Worm (Caenorhabditis elegans) whole organism, L2 larva: ENCODE data around the gene rgl-1.

Experiments used
- F13H6.1 ChIP-seq: sonication (generic microtip); optimal IDR thresholded peaks from 2 replicates; lab custom pipeline; 2016; ENCODE audit warnings: missing genetic modification characterization, missing compliant biosample characterization
- Y55F3AM.14 ChIP-seq: fragments of 200-800 bp; sonication (Bioruptor generic); optimal IDR thresholded peaks from 2 replicates; lab custom pipeline; 2018; ENCODE audit warnings: mild to moderate bottlenecking, missing genetic modification characterization, missing compliant biosample characterization
- ZK546.5 ChIP-seq: sonication (generic microtip); optimal IDR thresholded peaks from 2 replicates; lab custom pipeline; 2017; ENCODE audit warnings: missing biosample characterization, missing genetic modification characterization
- aly-2 ChIP-seq: fragments of 150-350 bp; optimal IDR thresholded peaks from 2 replicates; lab custom pipeline; 2014; ENCODE audit warnings: missing biosample characterization, missing genetic modification characterization
- crh-2 ChIP-seq: sonication (generic microtip); optimal IDR thresholded peaks from 2 replicates; lab custom pipeline; 2017; ENCODE audit warnings: missing biosample characterization, missing genetic modification characterization
- egl-27 ChIP-seq: sonication (generic microtip); optimal IDR thresholded peaks from 3 replicates; lab custom pipeline; 2017; ENCODE audit warnings: missing biosample characterization, missing genetic modification reagents, missing genetic modification characterization
- elt-3 ChIP-seq: sonication (generic microtip); optimal IDR thresholded peaks from 2 replicates; lab custom pipeline; 2017; ENCODE audit warnings: missing biosample characterization, missing genetic modification characterization
- fos-1 ChIP-seq: fragments of 150-350 bp; optimal IDR thresholded peaks from 2 replicates; lab custom pipeline; 2014; ENCODE audit warnings: missing biosample characterization, missing genetic modification characterization
- gmeb-1 ChIP-seq: fragments of 150-350 bp; optimal IDR thresholded peaks from 2 replicates; lab custom pipeline; 2014; ENCODE audit warnings: missing biosample characterization, missing genetic modification characterization
- lin-11 ChIP-seq: fragments of 150-350 bp; sonication (generic microtip); optimal IDR thresholded peaks from 2 replicates; lab custom pipeline; 2014; ENCODE audit warnings: missing biosample characterization, missing genetic modification characterization, inconsistent platforms, mixed read lengths
- lin-39 ChIP-seq: fragments of 150-350 bp; optimal IDR thresholded peaks from 2 replicates; lab custom pipeline; 2014; ENCODE audit warnings: missing biosample characterization, missing genetic modification reagents, missing genetic modification characterization
- mab-5 ChIP-seq: fragments of 150-350 bp; optimal IDR thresholded peaks from 2 replicates; lab custom pipeline; 2014; ENCODE audit warnings: missing biosample characterization, missing genetic modification characterization
- mdl-1 ChIP-seq, 2 experiments: fragments of 150-350 bp in 1 of 2; sonication (generic microtip) in 1 of 2; optimal IDR thresholded peaks; 2 replicates each; lab custom pipeline; 2017; ENCODE audit warnings: missing biosample characterization in 2 of 2, missing genetic modification characterization in 2 of 2
- nhr-10 ChIP-seq: sonication (generic microtip); optimal IDR thresholded peaks from 2 replicates; lab custom pipeline; 2017; ENCODE audit warnings: missing biosample characterization, missing genetic modification characterization
- nhr-11 ChIP-seq: fragments of 150-350 bp; optimal IDR thresholded peaks from 2 replicates; lab custom pipeline; 2014; ENCODE audit warnings: missing biosample characterization, missing genetic modification characterization
- nhr-129 ChIP-seq: fragments of 150-350 bp; optimal IDR thresholded peaks from 2 replicates; lab custom pipeline; 2014; ENCODE audit warnings: missing biosample characterization, missing genetic modification characterization
- nhr-23 ChIP-seq: fragments of 150-350 bp; optimal IDR thresholded peaks from 2 replicates; lab custom pipeline; 2014; ENCODE audit warnings: missing biosample characterization, missing genetic modification reagents, missing genetic modification characterization
- nhr-237 ChIP-seq: fragments of 150-350 bp; optimal IDR thresholded peaks from 2 replicates; lab custom pipeline; 2014; ENCODE audit warnings: missing biosample characterization, missing genetic modification characterization
- nhr-25 ChIP-seq: fragments of 150-350 bp; sonication (generic microtip); optimal IDR thresholded peaks from 3 replicates; lab custom pipeline; 2014; ENCODE audit warnings: missing biosample characterization, missing genetic modification characterization
- nhr-6 ChIP-seq: fragments of 150-350 bp; optimal IDR thresholded peaks from 2 replicates; lab custom pipeline; 2014; ENCODE audit warnings: missing biosample characterization, missing genetic modification characterization
- skn-1 ChIP-seq: sonication (generic microtip); optimal IDR thresholded peaks from 2 replicates; lab custom pipeline; 2017; ENCODE audit warnings: missing biosample characterization, missing genetic modification characterization
- sma-3 ChIP-seq: sonication (generic microtip); optimal IDR thresholded peaks from 2 replicates; lab custom pipeline; 2016; ENCODE audit warnings: missing genetic modification reagents, missing genetic modification characterization, missing compliant biosample characterization
- sma-9 ChIP-seq, 2 experiments: fragments of 150-350 bp in 1 of 2; sonication (generic microtip) in 1 of 2; optimal IDR thresholded peaks; 2 replicates each; lab custom pipeline; 2014 to 2016; ENCODE audit warnings: missing genetic modification characterization in 2 of 2, mild to moderate bottlenecking in 1 of 2, missing biosample characterization in 1 of 2, missing compliant biosample characterization in 1 of 2, missing genetic modification reagents in 1 of 2, moderate library complexity in 1 of 2
- snpc-4 ChIP-seq: fragments of 150-350 bp; optimal IDR thresholded peaks from 2 replicates; lab custom pipeline; 2014; ENCODE audit warnings: missing biosample characterization, missing genetic modification characterization
- unc-55 ChIP-seq: fragments of 150-350 bp; sonication (generic microtip); optimal IDR thresholded peaks from 3 replicates; lab custom pipeline; 2014; ENCODE audit warnings: missing biosample characterization, missing genetic modification reagents, missing genetic modification characterization
- ztf-11 ChIP-seq: sonication (generic microtip); optimal IDR thresholded peaks from 2 replicates; lab custom pipeline; 2017; ENCODE audit warnings: missing biosample characterization, missing genetic modification characterization

The rgl-1 gene

ce11 chrX:3245812-3246211, 25.6 kb upstream of the rgl-1 start, which contains the start of gene F40F4.7 (continued):
- no peak for TF ChIP-seq nhr-6 (tag; lab: Kevin White, UChicago)
- peak; percentile 41 to 49 for TF ChIP-seq mdl-1 (tag; optimal IDR thresholded peaks at IDR 0.05; lab: Kevin White, UChicago)

DNA sequence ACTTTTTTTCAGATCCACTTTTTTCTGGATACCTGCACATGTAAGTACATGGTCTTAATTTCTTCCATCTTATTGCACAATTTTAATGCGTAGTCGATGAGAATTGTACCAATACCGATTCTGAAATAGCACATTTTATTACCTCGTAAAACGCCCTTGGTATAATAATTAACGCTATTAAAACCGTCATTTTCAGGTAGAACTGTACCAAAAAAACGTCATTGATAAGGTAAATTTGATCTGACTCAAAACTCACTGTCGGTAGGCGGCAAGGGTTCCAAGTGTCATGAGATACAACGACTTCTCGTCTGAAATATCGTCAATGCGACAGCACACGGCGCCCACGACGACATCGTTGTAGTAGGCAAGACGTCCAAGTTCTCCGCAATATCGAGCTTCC, 24.2 kb upstream of the rgl-1 start:
- TF ChIP-seq crh-2 (tag; lab: Kevin White, UChicago), result no peak
- peak; percentile 25 for TF ChIP-seq fos-1

ce11 chrX:3243614-3244013, 23.4 kb upstream of the rgl-1 start, which contains the start of gene irg-7:
TSS of gene irg-7 (minus strand) at chrX:3243636.
- TF ChIP-seq sma-3 (GFP tag; lab: Kevin White, UChicago) (no peak), lin-11 (no peak), sma-9 (GFP tag; optimal IDR thresholded peaks at IDR 0.05; lab: Kevin White, UChicago) (peak; percentile 14), sma-9 (tag; optimal IDR thresholded peaks at IDR 0.05; lab: Kevin White, UChicago) (no peak), mdl-1 (tag; optimal IDR thresholded peaks at IDR 0.05; lab: Kevin White, UChicago) (no peak), nhr-129 (no peak), gmeb-1 (tag; lab: Kevin White, UChicago) (no peak), crh-2 (tag; lab: Kevin White, UChicago) (peak; percentile 59), nhr-6 (tag; lab: Kevin White, UChicago) (no peak), nhr-25 (tag; lab: Kevin White, UChicago) (no peak), lin-39 (tag; lab: Kevin White, UChicago) (no peak), egl-27 (tag; lab: Kevin White, UChicago) (no peak), fos-1 (peak; percentile 57)

ce11 chrX:3235358-3235816, 15.2 kb upstream of the rgl-1 start, which contains the start of gene F28B4.3:
TSS of gene F28B4.3 (minus strand) at chrX:3235408.
- TF ChIP-seq crh-2 (tag; lab: Kevin White, UChicago) (peak; percentile 85), ztf-11 (tag; lab: Kevin White, UChicago) (no peak), sma-9 (GFP tag; optimal IDR thresholded peaks at IDR 0.05; lab: Kevin White, UChicago) (peak; percentile 72), sma-9 (tag; optimal IDR thresholded peaks at IDR 0.05; lab: Kevin White, UChicago) (no peak), fos-1 (peak; percentile 95)
- TF ChIP-seq, all 48 proteins: peak for 3

DNA sequence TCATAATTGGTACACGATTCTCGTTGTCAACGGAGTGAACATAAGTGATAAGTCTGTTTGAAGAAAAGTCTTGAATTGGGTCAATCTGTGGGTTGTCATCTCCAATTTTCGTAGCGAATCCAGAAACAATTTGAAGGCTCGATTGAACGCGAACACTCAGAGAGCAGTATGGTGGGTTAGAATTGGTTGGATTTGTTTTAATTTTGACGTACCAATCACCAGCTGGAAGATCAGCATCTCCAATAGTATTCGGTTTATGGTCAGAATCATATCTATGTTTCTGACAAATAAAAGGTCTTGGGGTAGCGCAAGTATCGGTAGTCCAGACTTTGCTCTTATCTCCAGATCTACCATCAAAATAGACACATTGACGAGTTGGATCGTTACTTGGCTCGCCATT, 10.4 kb upstream of the rgl-1 start:
- TF ChIP-seq nhr-10 (tag; lab: Kevin White, UChicago) (no peak), nhr-23 (tag; lab: Kevin White, UChicago) (no peak), unc-55 (GFP tag; lab: Kevin White, UChicago) (no peak), sma-9 (GFP tag; optimal IDR thresholded peaks at IDR 0.05; lab: Kevin White, UChicago) (no peak), sma-9 (tag; optimal IDR thresholded peaks at IDR 0.05; lab: Kevin White, UChicago) (no peak)

DNA sequence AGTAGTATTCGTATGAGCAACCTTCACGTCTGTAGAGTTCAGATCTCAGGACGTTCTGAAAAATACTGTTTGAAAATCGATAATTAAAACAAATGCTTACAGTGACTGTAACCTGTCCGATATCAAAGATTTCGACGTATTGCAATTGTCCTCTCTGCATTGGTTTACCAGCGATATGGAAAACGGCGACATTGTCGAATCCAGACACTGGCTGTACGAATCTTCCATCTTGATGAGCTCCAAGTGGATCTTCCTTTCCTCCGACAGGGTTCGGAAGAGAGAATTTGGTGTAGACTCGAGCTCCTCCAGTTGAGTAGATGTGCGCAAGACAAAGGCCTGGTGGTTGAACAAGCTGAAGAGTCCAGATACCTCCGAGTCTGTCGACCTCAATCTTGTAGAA, 8.5 kb upstream of the rgl-1 start:
- no peak for TF ChIP-seq nhr-237 (tag; lab: Kevin White, UChicago)
- TF ChIP-seq nhr-11 (tag; lab: Kevin White, UChicago), result no peak
- no peak for TF ChIP-seq mab-5 (tag; lab: Kevin White, UChicago)
- TF ChIP-seq ZK546.5 (tag; lab: Kevin White, UChicago), result no peak
- no peak for TF ChIP-seq nhr-6 (tag; lab: Kevin White, UChicago)
- no peak for TF ChIP-seq aly-2 (tag; lab: Kevin White, UChicago)
- TF ChIP-seq Y55F3AM.14 (GFP tag; lab: Kevin White, UChicago), result no peak
- TF ChIP-seq skn-1 (tag; lab: Kevin White, UChicago), result no peak
- TF ChIP-seq lin-11, result no peak
- no peak for TF ChIP-seq elt-3 (tag; lab: Kevin White, UChicago)
- no peak for TF ChIP-seq mdl-1 (tag; optimal IDR thresholded peaks at IDR 0.05; lab: Kevin White, UChicago)
- TF ChIP-seq F13H6.1, result no peak
- no peak for TF ChIP-seq snpc-4 (tag; lab: Kevin White, UChicago)

DNA sequence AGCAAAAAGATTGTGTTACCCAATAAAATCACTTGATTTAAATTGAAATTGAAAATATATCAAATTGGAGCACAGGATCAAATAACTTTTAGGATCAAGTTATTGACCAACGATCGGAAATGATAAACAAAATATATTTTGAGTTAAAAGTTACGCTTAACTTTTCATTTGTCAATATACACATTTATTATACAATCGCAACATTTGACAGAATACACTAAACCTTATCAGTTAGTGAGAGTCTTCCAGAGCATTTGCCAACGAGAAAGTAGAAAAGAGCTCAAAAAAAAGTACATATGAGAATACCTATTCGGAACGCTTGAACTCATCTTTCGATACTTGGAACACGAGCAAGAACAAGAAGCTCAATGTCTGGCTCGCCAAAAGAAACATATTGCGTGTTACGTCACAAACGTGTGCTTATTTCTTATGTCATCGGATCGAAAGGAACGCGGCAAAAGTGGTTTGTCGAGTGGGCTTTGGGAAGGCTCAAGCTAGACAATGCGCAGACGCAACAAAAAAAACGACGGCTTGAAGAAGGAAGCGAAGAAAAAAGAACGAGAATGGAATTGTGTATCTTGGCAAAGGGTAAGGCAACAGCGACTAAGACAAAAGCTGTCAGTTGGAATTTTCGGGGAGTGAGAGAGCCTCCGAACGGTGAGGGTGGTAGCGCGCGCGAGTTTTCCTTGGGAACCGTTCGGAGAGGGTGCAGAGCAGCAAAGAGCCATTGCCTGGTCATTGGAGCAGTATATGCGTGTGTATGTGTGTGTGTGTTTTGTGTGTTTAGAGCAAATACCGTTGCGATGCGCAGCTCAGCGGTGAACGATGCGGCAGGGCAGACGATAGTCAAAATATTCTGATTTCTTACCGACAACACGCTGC, 6.4 kb upstream of the rgl-1 start:
- TF ChIP-seq lin-39 (tag; lab: Kevin White, UChicago) (no peak), F13H6.1 (peak; percentile 28)
- TF ChIP-seq, all 48 proteins: peak for 1
